Fruit fly (Drosophila melanogaster) whole organism, prepupa: ENCODE measurements around the gene Fas3.

Source experiments
- Blimp-1 ChIP-seq: fragments of 200-800 bp; sonication (Bioruptor generic); optimal IDR thresholded peaks from 3 replicates; lab custom pipeline; 2017; ENCODE audit warnings: missing biosample characterization, missing genetic modification characterization, mild to moderate bottlenecking, moderate library complexity, missing genetic modification reagents
- CG10631 ChIP-seq: fragments of 200-800 bp; sonication (Bioruptor generic); optimal IDR thresholded peaks from 2 replicates; lab custom pipeline; 2016; ENCODE audit warnings: missing biosample characterization, missing genetic modification characterization
- CG10669 ChIP-seq: fragments of 200-800 bp; sonication (Bioruptor generic); optimal IDR thresholded peaks from 3 replicates; lab custom pipeline; 2018; ENCODE audit warnings: missing biosample characterization, mild to moderate bottlenecking, missing genetic modification characterization, moderate library complexity
- CG11762 ChIP-seq: fragments of 200-800 bp; sonication (Bioruptor generic); optimal IDR thresholded peaks from 3 replicates; lab custom pipeline; 2016; ENCODE audit warnings: missing biosample characterization, missing genetic modification characterization; ENCODE audit not compliant: insufficient read depth
- CG11902 ChIP-seq: fragments of 200-800 bp; sonication (Bioruptor generic); optimal IDR thresholded peaks from 3 replicates; lab custom pipeline; 2016; ENCODE audit warnings: missing biosample characterization, missing genetic modification characterization
- CG15336 ChIP-seq: fragments of 200-800 bp; sonication (Bioruptor generic); IDR thresholded peaks from 2 replicates; pipeline ENCODE4 v1.3.6; 2022; ENCODE audit warnings: missing biosample characterization, missing genetic modification characterization
- CG16779 ChIP-seq: fragments of 200-800 bp; sonication (Bioruptor generic); optimal IDR thresholded peaks from 3 replicates; lab custom pipeline; 2017; ENCODE audit warnings: missing biosample characterization, mild to moderate bottlenecking, missing genetic modification characterization
- CG3032 ChIP-seq: fragments of 200-800 bp; optimal IDR thresholded peaks from 2 replicates; lab custom pipeline; 2019; ENCODE audit warnings: missing biosample characterization, mild to moderate bottlenecking, missing genetic modification characterization, moderate library complexity
- CG32006 ChIP-seq: fragments of 200-800 bp; sonication (Bioruptor generic); optimal IDR thresholded peaks from 3 replicates; lab custom pipeline; 2017; ENCODE audit warnings: missing biosample characterization, mild to moderate bottlenecking, missing genetic modification characterization
- CG3919 ChIP-seq: fragments of 200-800 bp; sonication (Bioruptor generic); optimal IDR thresholded peaks from 3 replicates; lab custom pipeline; 2016; ENCODE audit warnings: missing biosample characterization, missing genetic modification characterization
- CG4318 ChIP-seq: fragments of 200-800 bp; sonication (Bioruptor generic); optimal IDR thresholded peaks from 3 replicates; lab custom pipeline; 2017; ENCODE audit warnings: missing biosample characterization, mild to moderate bottlenecking, missing genetic modification characterization
- CG6163 ChIP-seq: fragments of 200-800 bp; sonication (Bioruptor generic); IDR thresholded peaks from 3 replicates; pipeline ENCODE4 v1.3.6; 2022; ENCODE audit warnings: missing biosample characterization, missing genetic modification characterization
- CG6808 ChIP-seq: fragments of 200-800 bp; sonication (Bioruptor generic); optimal IDR thresholded peaks from 3 replicates; lab custom pipeline; 2017; ENCODE audit warnings: missing biosample characterization, missing genetic modification characterization, mild to moderate bottlenecking, moderate library complexity, missing genetic modification reagents
- CG6854 ChIP-seq: fragments of 200-800 bp; sonication (Bioruptor generic); optimal IDR thresholded peaks from 2 replicates; lab custom pipeline; 2017; ENCODE audit warnings: missing biosample characterization, mild to moderate bottlenecking, missing genetic modification characterization
- CG7368 ChIP-seq: fragments of 200-800 bp; sonication (Bioruptor generic); optimal IDR thresholded peaks from 3 replicates; lab custom pipeline; 2016; ENCODE audit warnings: missing biosample characterization, missing genetic modification characterization
- CG8119 ChIP-seq: fragments of 200-800 bp; sonication (Bioruptor generic); IDR thresholded peaks from 3 replicates; pipeline ENCODE4 v1.3.6; 2022; ENCODE audit warnings: missing biosample characterization, missing genetic modification characterization
- CG8319 ChIP-seq: fragments of 200-800 bp; sonication (Bioruptor generic); optimal IDR thresholded peaks from 3 replicates; lab custom pipeline; 2016; ENCODE audit warnings: missing biosample characterization, missing genetic modification characterization
- CG8632 ChIP-seq: fragments of 200-800 bp; sonication (Bioruptor generic); optimal IDR thresholded peaks from 3 replicates; lab custom pipeline; 2016; ENCODE audit warnings: missing biosample characterization, missing genetic modification characterization
- CG9139 ChIP-seq: fragments of 200-800 bp; sonication (Bioruptor generic); optimal IDR thresholded peaks from 3 replicates; lab custom pipeline; 2017; ENCODE audit warnings: missing biosample characterization, mild to moderate bottlenecking, missing genetic modification characterization
- Eip75B ChIP-seq: fragments of 200-800 bp; sonication (Bioruptor generic); optimal IDR thresholded peaks from 3 replicates; lab custom pipeline; 2016; ENCODE audit warnings: missing biosample characterization, missing genetic modification characterization
- Eip78C ChIP-seq: fragments of 200-800 bp; sonication (Bioruptor generic); peaks from one replicate; lab custom pipeline; 2016; ENCODE audit warnings: missing biosample characterization, missing genetic modification characterization
- Ets21C ChIP-seq: fragments of 200-800 bp; sonication (Bioruptor generic); optimal IDR thresholded peaks from 3 replicates; lab custom pipeline; 2016; ENCODE audit warnings: missing biosample characterization, missing genetic modification characterization
- Ets96B ChIP-seq: fragments of 200-800 bp; optimal IDR thresholded peaks from 2 replicates; lab custom pipeline; 2019; ENCODE audit warnings: missing biosample characterization, mild to moderate bottlenecking, missing genetic modification characterization, moderate library complexity
- Hr38 ChIP-seq: sonication (Bioruptor generic); optimal IDR thresholded peaks from 2 replicates; lab custom pipeline; 2016; ENCODE audit warnings: missing biosample characterization, missing genetic modification characterization
- Hr4 ChIP-seq: fragments of 200-800 bp; sonication (Bioruptor generic); optimal IDR thresholded peaks from 3 replicates; lab custom pipeline; 2016; ENCODE audit warnings: missing biosample characterization, missing genetic modification characterization
- Met ChIP-seq: fragments of 200-800 bp; sonication (Bioruptor generic); optimal IDR thresholded peaks from 3 replicates; lab custom pipeline; 2016; ENCODE audit warnings: missing biosample characterization, missing genetic modification characterization
- OdsH ChIP-seq: fragments of 200-800 bp; sonication (Bioruptor generic); optimal IDR thresholded peaks from 3 replicates; lab custom pipeline; 2016; ENCODE audit warnings: missing biosample characterization, missing genetic modification characterization
- Smox ChIP-seq: fragments of 200-800 bp; sonication (Bioruptor generic); optimal IDR thresholded peaks from 3 replicates; lab custom pipeline; 2016; ENCODE audit warnings: missing biosample characterization, missing genetic modification characterization
- Sox14 ChIP-seq: fragments of 200-800 bp; sonication (Bioruptor generic); optimal IDR thresholded peaks from 3 replicates; lab custom pipeline; 2016; ENCODE audit warnings: missing biosample characterization, missing genetic modification characterization
- Sox15 ChIP-seq: fragments of 200-800 bp; sonication (Bioruptor generic); optimal IDR thresholded peaks from 3 replicates; lab custom pipeline; 2016; ENCODE audit warnings: missing biosample characterization, missing genetic modification characterization
- achi ChIP-seq: fragments of 200-800 bp; sonication (Bioruptor generic); optimal IDR thresholded peaks from 3 replicates; lab custom pipeline; 2016; ENCODE audit warnings: missing biosample characterization, missing genetic modification characterization
- acj6 ChIP-seq: fragments of 200-800 bp; sonication (Bioruptor generic); optimal IDR thresholded peaks from 3 replicates; lab custom pipeline; 2016; ENCODE audit warnings: missing biosample characterization, missing genetic modification characterization
- cyc ChIP-seq: fragments of 200-800 bp; sonication (Bioruptor generic); optimal IDR thresholded peaks from 3 replicates; lab custom pipeline; 2016; ENCODE audit warnings: missing biosample characterization, missing genetic modification characterization
- dac ChIP-seq: fragments of 200-800 bp; sonication (Bioruptor generic); optimal IDR thresholded peaks from 2 replicates; lab custom pipeline; 2017; ENCODE audit warnings: missing biosample characterization, mild to moderate bottlenecking, missing genetic modification characterization
- dsx ChIP-seq: fragments of 200-800 bp; optimal IDR thresholded peaks from 3 replicates; lab custom pipeline; 2019; ENCODE audit warnings: missing biosample characterization, mild to moderate bottlenecking, missing genetic modification characterization, moderate library complexity; ENCODE audit not compliant: poor library complexity, severe bottlenecking
- lz ChIP-seq: fragments of 200-800 bp; sonication (Bioruptor generic); optimal IDR thresholded peaks from 3 replicates; lab custom pipeline; 2016; ENCODE audit warnings: missing biosample characterization, missing genetic modification characterization
- pdm3 ChIP-seq: fragments of 200-800 bp; sonication (Bioruptor generic); optimal IDR thresholded peaks from 3 replicates; lab custom pipeline; 2016; ENCODE audit warnings: missing biosample characterization, missing genetic modification characterization
- salr ChIP-seq, 2 experiments: fragments of 200-800 bp; sonication (Bioruptor generic); optimal IDR thresholded peaks; 3 replicates each; lab custom pipeline; 2016 to 2018; ENCODE audit warnings: missing biosample characterization in 2 of 2, missing genetic modification characterization in 2 of 2, mild to moderate bottlenecking in 1 of 2
- spab ChIP-seq: fragments of 200-800 bp; sonication (Bioruptor generic); optimal IDR thresholded peaks from 2 replicates; lab custom pipeline; 2017; ENCODE audit warnings: missing biosample characterization, mild to moderate bottlenecking, missing genetic modification characterization, missing genetic modification reagents
- ss ChIP-seq, 2 experiments: fragments of 200-800 bp; sonication (Bioruptor generic); optimal IDR thresholded peaks; 2 replicates in 1 of 2; 3 replicates in 1 of 2; lab custom pipeline; 2017 to 2018; ENCODE audit warnings: mild to moderate bottlenecking in 2 of 2, missing biosample characterization in 2 of 2, missing genetic modification characterization in 2 of 2, moderate library complexity in 1 of 2
- svp ChIP-seq: fragments of 200-800 bp; sonication (Bioruptor generic); peaks from one replicate; lab custom pipeline; 2016; ENCODE audit warnings: missing biosample characterization, missing genetic modification characterization
- topi ChIP-seq: fragments of 200-800 bp; sonication (Bioruptor generic); optimal IDR thresholded peaks from 3 replicates; lab custom pipeline; 2016; ENCODE audit warnings: missing biosample characterization, missing genetic modification characterization

Gene Fas3

DNA sequence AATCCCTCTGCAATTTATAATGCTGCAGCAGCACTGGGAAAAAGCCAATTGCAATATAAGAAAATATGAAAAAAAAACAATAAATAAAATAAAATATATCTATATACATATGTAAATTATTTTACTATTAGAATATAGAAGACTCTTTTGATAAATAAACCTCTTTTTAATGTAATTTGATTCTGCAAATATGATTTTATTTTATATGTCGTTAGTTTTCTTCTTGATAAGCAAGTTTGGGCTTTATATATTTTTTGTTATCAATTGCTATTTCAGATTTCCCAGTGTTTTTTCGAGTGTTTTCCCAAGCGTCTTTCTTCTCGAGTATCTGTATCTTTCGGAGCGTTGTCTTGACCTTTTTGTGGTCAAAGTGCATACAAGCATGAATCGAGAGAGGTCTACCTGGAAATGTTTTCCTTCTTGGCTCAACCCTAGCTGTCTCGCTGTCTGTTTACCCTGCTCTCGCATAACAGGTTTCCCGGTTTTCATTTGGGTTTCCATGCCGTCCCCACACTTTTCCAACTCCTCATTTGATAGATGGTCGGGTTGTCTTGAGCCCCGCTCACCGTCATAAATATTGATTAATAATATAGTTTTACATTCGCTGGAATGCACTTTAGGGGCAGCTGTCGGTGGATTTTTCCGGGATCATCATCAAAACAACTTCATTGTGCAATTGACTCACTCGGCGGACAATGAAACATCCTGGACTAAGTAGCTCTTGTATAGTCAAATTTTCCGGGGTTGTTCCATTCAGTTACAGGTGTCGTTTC, 14.7 kb upstream of the Fas3 start:
- TF ChIP-seq OdsH (GFP tag; lab: Kevin White, UChicago) (peak; percentile 23), CG3032 (tag; lab: Kevin White, UChicago) (peak; percentile 34), Smox (no peak), salr (GFP tag; optimal IDR thresholded peaks at IDR 0.05; lab: Kevin White, UChicago) (no peak), CG8632 (no peak), CG7368 (GFP tag; lab: Kevin White, UChicago) (no peak), Blimp-1 (GFP tag; lab: Kevin White, UChicago) (no peak), CG3919 (GFP tag; lab: Kevin White, UChicago) (peak; percentile 12), CG8119 (GFP tag; lab: Robert Waterston, UW) (0 out of 3 replicates have a peak, but pooled peaks have one; percentile 25), dac (GFP tag; lab: Kevin White, UChicago) (no peak), spab (peak; percentile 28), CG9139 (GFP tag; lab: Kevin White, UChicago) (no peak), CG6163 (GFP tag; lab: Robert Waterston, UW) (no peak), CG10631 (GFP tag; lab: Kevin White, UChicago) (peak; percentile 41), CG32006 (GFP tag; lab: Kevin White, UChicago) (peak; percentile 36), CG8319 (GFP tag; lab: Kevin White, UChicago) (no peak), topi (no peak), Eip78C (GFP tag; lab: Kevin White, UChicago) (peak; percentile 45), pdm3 (GFP tag; lab: Kevin White, UChicago) (no peak), CG6854 (no peak), CG6808 (GFP tag; lab: Kevin White, UChicago) (peak; percentile 20)

dm6 chr2L:18307823-18308222, 12.1 kb upstream of the Fas3 start:
- TF ChIP-seq CG15336 (GFP tag; lab: Robert Waterston, UW) (no peak), Sox14 (no peak), dsx (no peak), CG11762 (no peak), Eip78C (GFP tag; lab: Kevin White, UChicago) (peak; percentile 61), Ets21C (GFP tag; lab: Kevin White, UChicago) (no peak)
- TF ChIP-seq, all 60 proteins: peak for 1

DNA sequence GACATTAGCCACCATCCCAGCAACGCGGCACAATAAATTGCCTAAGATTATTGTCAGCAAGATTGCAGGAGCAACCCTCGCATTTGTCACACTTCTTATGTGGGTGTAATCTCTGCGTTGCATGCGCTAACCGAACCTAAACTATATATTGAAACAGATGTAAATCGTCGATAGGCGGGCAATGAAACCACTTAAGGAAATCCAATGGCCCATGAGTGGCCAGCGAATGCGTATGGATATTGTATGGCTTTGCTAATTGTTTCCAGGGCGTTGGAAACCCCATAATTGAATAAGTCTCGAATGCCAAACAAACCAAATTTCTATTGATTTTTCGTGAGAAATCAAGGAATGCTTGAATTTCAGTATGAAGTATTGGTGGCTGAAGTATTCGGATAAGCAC, 11.2 kb upstream of the Fas3 start:
- TF ChIP-seq CG4318 (GFP tag; lab: Kevin White, UChicago) (no peak), Ets96B (no peak), Eip75B (no peak), dsx (no peak), Blimp-1 (GFP tag; lab: Kevin White, UChicago) (no peak), Hr38 (no peak), CG15336 (GFP tag; lab: Robert Waterston, UW) (no peak), Ets21C (GFP tag; lab: Kevin White, UChicago) (no peak), achi (no peak)
- TF ChIP-seq, all 60 proteins: peak for 0

DNA sequence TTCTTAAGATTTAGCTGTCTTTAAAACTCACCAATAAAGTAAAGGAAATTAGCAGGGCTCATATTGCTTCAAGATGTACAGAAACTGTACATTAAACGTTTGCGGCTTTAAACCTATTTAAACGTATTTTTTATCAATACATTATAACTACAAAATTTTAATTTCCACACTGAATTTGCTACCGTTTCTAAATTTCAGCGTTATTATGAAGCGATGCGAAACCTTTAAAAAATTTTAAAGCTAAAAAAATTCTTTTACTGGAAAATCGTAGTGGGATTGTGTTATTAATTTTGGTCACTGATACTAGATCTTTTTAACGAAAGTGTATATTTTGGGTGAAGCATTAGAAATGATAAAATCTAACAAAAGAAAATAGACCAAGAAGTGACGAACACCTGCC, 10.6 kb upstream of the Fas3 start, which contains the start of gene CG43354:
Gene CG43354, minus strand, starts transcription at position 101 of the 400 bp plus-strand sequence.
- peak; percentile 12 for TF ChIP-seq Eip78C (GFP tag; lab: Kevin White, UChicago)
- no peak for TF ChIP-seq CG10669

DNA sequence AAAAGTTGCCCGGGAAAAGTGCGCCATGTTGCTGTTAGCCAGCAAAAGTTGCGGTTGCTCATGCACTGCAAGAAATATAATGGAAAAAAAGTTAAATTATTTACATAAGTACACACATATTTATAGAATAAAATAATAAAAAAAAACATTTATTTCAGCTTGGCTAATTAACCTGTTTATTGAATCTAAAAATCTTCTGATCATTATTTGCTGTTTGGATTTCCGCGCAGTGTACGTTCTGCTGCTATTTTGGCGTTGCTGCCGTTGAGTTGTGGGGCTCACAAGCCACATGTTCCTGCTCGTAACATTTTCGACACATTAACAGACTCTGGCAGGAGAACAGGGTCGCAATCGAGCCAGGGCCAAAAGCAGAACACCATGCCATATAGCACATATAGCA, 9.4 kb upstream of the Fas3 start:
- TF ChIP-seq CG3919 (GFP tag; lab: Kevin White, UChicago): peak; percentile 82
- peak; percentile 76 for TF ChIP-seq lz (GFP tag; lab: Kevin White, UChicago)
- TF ChIP-seq acj6 (GFP tag; lab: Kevin White, UChicago): peak; percentile 87
- TF ChIP-seq ss (GFP tag; optimal IDR thresholded peaks at IDR 0.05; lab: Kevin White, UChicago): peak; percentile 54 to 62
- peak; percentile 26 for TF ChIP-seq Sox15 (GFP tag; lab: Kevin White, UChicago)
- peak; percentile 37 for TF ChIP-seq CG16779 (tag; lab: Kevin White, UChicago)
- TF ChIP-seq Blimp-1 (GFP tag; lab: Kevin White, UChicago): peak; percentile 59
- TF ChIP-seq cyc (GFP tag; lab: Kevin White, UChicago): peak; percentile 57
- peak; percentile 85 for TF ChIP-seq Met (GFP tag; lab: Kevin White, UChicago)
- TF ChIP-seq spab: peak; percentile 86
- TF ChIP-seq CG8119 (GFP tag; lab: Robert Waterston, UW): peak; percentile 82
- peak; percentile 79 for TF ChIP-seq CG10631 (GFP tag; lab: Kevin White, UChicago)
- TF ChIP-seq Hr4 (GFP tag; lab: Kevin White, UChicago): peak; percentile 54
- peak; percentile 88 for TF ChIP-seq CG15336 (GFP tag; lab: Robert Waterston, UW)
- TF ChIP-seq CG11902: peak; percentile 35
- peak; percentile 73 for TF ChIP-seq svp (GFP tag; lab: Kevin White, UChicago)
- peak; percentile 91 for TF ChIP-seq Eip78C (GFP tag; lab: Kevin White, UChicago)
- peak; percentile 57 for TF ChIP-seq dsx
- peak; percentile 87 for TF ChIP-seq CG6808 (GFP tag; lab: Kevin White, UChicago)
- TF ChIP-seq CG8632: peak; percentile 76
